Fruit fly (Drosophila melanogaster): ENCODE data around the gene mmm.

Gene mmm

dm6 chr3L:7603397-7603796 is 20.1 kb downstream of the mmm start:
- TF ChIP-seq CG32264 (GFP tag; optimal IDR thresholded peaks at IDR 0.05) (no peak), Jra (GFP tag; optimal IDR thresholded peaks at IDR 0.05) (no peak), Abd-B (GFP tag; optimal IDR thresholded peaks at IDR 0.05) (no peak), dmrt93B (GFP tag; optimal IDR thresholded peaks at IDR 0.05) (no peak), Mio (GFP tag; optimal IDR thresholded peaks at IDR 0.05) (no peak), jim (GFP tag; optimal IDR thresholded peaks at IDR 0.05) (no peak), Dfd (GFP tag; optimal IDR thresholded peaks at IDR 0.05) (no peak), usp (GFP tag; optimal IDR thresholded peaks at IDR 0.05) (no peak), rgr (GFP tag; optimal IDR thresholded peaks at IDR 0.05) (peak; percentile 2), br (GFP tag; optimal IDR thresholded peaks at IDR 0.05) (no peak), dsf (GFP tag; optimal IDR thresholded peaks at IDR 0.05; ENCODE audit: borderline replicate concordance) (no peak), brk (GFP tag; optimal IDR thresholded peaks at IDR 0.05) (no peak), sv (GFP tag; optimal IDR thresholded peaks at IDR 0.05) (no peak), GATAd (GFP tag; optimal IDR thresholded peaks at IDR 0.05) (no peak), pan (optimal IDR thresholded peaks at IDR 0.05) (no peak), Myc (optimal IDR thresholded peaks at IDR 0.05) (no peak), Sp1 (GFP tag; optimal IDR thresholded peaks at IDR 0.05) (no peak), Vsx2 (GFP tag; optimal IDR thresholded peaks at IDR 0.05; ENCODE audit: partially characterized antibody) (no peak), lola (GFP tag; optimal IDR thresholded peaks at IDR 0.05) (no peak), N (GFP tag; optimal IDR thresholded peaks at IDR 0.05) (no peak), tai (GFP tag; optimal IDR thresholded peaks at IDR 0.05) (no peak), Dif (GFP tag; optimal IDR thresholded peaks at IDR 0.05; ENCODE audit: partially characterized antibody) (no peak), woc (GFP tag; optimal IDR thresholded peaks at IDR 0.05) (no peak), CG9705 (GFP tag; optimal IDR thresholded peaks at IDR 0.05) (no peak), Hnf4 (GFP tag; optimal IDR thresholded peaks at IDR 0.05) (no peak), CrebA (GFP tag; optimal IDR thresholded peaks at IDR 0.05; ENCODE audit: borderline replicate concordance) (no peak), foxo (GFP tag; optimal IDR thresholded peaks at IDR 0.05) (peak in 1 of 2 experiments; percentile 22), Rel (GFP tag; optimal IDR thresholded peaks at IDR 0.05) (no peak), Rel (tag; optimal IDR thresholded peaks at IDR 0.05) (no peak), HLH106 (tag; optimal IDR thresholded peaks at IDR 0.05) (no peak), sage (GFP tag; optimal IDR thresholded peaks at IDR 0.05) (no peak), Hr83 (GFP tag; optimal IDR thresholded peaks at IDR 0.05; ENCODE audit: poor library complexity, severe bottlenecking) (no peak), dl (GFP tag; optimal IDR thresholded peaks at IDR 0.05; ENCODE audit: insufficient read depth in 1 of 2, partially characterized antibody in 2 of 2) (no peak), Hr78 (GFP tag; optimal IDR thresholded peaks at IDR 0.05) (no peak), OdsH (GFP tag; optimal IDR thresholded peaks at IDR 0.05) (no peak), fru (GFP tag; optimal IDR thresholded peaks at IDR 0.05) (peak; percentile 15), ey (GFP tag; optimal IDR thresholded peaks at IDR 0.05) (peak; percentile 8), h (GFP tag; optimal IDR thresholded peaks at IDR 0.05) (peak; percentile 7)

dm6 chr3L:7604863-7605262 is 21.6 kb downstream of the mmm start:
- no peak for TF ChIP-seq Jra (GFP tag; optimal IDR thresholded peaks at IDR 0.05)
- TF ChIP-seq CrebA (GFP tag; optimal IDR thresholded peaks at IDR 0.05; ENCODE audit: borderline replicate concordance) = no peak
- TF ChIP-seq ey (GFP tag; optimal IDR thresholded peaks at IDR 0.05) = no peak
- no peak for TF ChIP-seq OdsH (GFP tag; optimal IDR thresholded peaks at IDR 0.05)
- no peak for TF ChIP-seq HLH106 (tag; optimal IDR thresholded peaks at IDR 0.05)
- no peak for TF ChIP-seq Dfd (GFP tag; optimal IDR thresholded peaks at IDR 0.05)
- TF ChIP-seq br (GFP tag; optimal IDR thresholded peaks at IDR 0.05) = no peak
- TF ChIP-seq CG32264 (GFP tag; optimal IDR thresholded peaks at IDR 0.05) = no peak
- TF ChIP-seq psq (GFP tag; optimal IDR thresholded peaks at IDR 0.05) = no peak
- TF ChIP-seq Hr83 (GFP tag; optimal IDR thresholded peaks at IDR 0.05; ENCODE audit: poor library complexity, severe bottlenecking) = no peak
- TF ChIP-seq pan (optimal IDR thresholded peaks at IDR 0.05) = no peak
- TF ChIP-seq lola (GFP tag; optimal IDR thresholded peaks at IDR 0.05) = no peak
- TF ChIP-seq CG9705 (GFP tag; optimal IDR thresholded peaks at IDR 0.05) = no peak
- TF ChIP-seq tai (GFP tag; optimal IDR thresholded peaks at IDR 0.05) = no peak
- no peak for TF ChIP-seq N (GFP tag; optimal IDR thresholded peaks at IDR 0.05)

Measured in whole organism, wandering third instar larva.